Worm (Caenorhabditis elegans): ENCODE results near the gene srd-41.

Gene srd-41

ce11 chrX:12333479-12333878 is 7.0 kb downstream of the srd-41 start, which contains the start of gene srd-47:
Gene srd-47, plus strand, starts transcription at chrX:12333642.
- no peak for TF ChIP-seq ceh-83 (GFP tag; optimal IDR thresholded peaks at IDR 0.05)
- no peak for TF ChIP-seq unc-120 (tag; optimal IDR thresholded peaks at IDR 0.05; ENCODE audit: poor library complexity, severe bottlenecking)
- no peak for TF ChIP-seq lin-13 (tag; optimal IDR thresholded peaks at IDR 0.05)
- TF ChIP-seq pha-4 (tag; optimal IDR thresholded peaks at IDR 0.05): no peak
- TF ChIP-seq nhr-237 (tag; optimal IDR thresholded peaks at IDR 0.05): no peak
- TF ChIP-seq mls-2 (tag; optimal IDR thresholded peaks at IDR 0.05): no peak

ce11 chrX:12335808-12336207 is 9.3 kb downstream of the srd-41 start, which contains the start of gene srd-48:
Gene srd-48, plus strand, starts transcription at chrX:12336108.
- TF ChIP-seq mep-1 (tag; optimal IDR thresholded peaks at IDR 0.05) (no peak), lsy-2 (tag; optimal IDR thresholded peaks at IDR 0.05) (no peak), sptf-1 (tag; optimal IDR thresholded peaks at IDR 0.05) (no peak), tbx-8 (GFP tag; optimal IDR thresholded peaks at IDR 0.05) (no peak), ces-1 (GFP tag; optimal IDR thresholded peaks at IDR 0.05) (no peak), lin-32 (GFP tag; optimal IDR thresholded peaks at IDR 0.05) (no peak), unc-39 (tag; optimal IDR thresholded peaks at IDR 0.05) (no peak), elt-3 (tag; optimal IDR thresholded peaks at IDR 0.05) (no peak), elt-1 (tag; optimal IDR thresholded peaks at IDR 0.05; ENCODE audit: borderline replicate concordance, insufficient read depth) (no peak), lin-13 (tag; optimal IDR thresholded peaks at IDR 0.05) (no peak), ham-2 (GFP tag; optimal IDR thresholded peaks at IDR 0.05) (no peak), nhr-12 (tag; optimal IDR thresholded peaks at IDR 0.05) (no peak), drap-1 (GFP tag; optimal IDR thresholded peaks at IDR 0.05) (no peak), sem-2 (GFP tag; optimal IDR thresholded peaks at IDR 0.05) (no peak), snpc-4 (tag; optimal IDR thresholded peaks at IDR 0.05) (no peak), blmp-1 (tag; optimal IDR thresholded peaks at IDR 0.05) (no peak), ceh-39 (tag; optimal IDR thresholded peaks at IDR 0.05) (no peak), ceh-83 (GFP tag; optimal IDR thresholded peaks at IDR 0.05) (no peak), cnd-1 (tag; optimal IDR thresholded peaks at IDR 0.05) (no peak), nhr-2 (tag; optimal IDR thresholded peaks at IDR 0.05) (no peak)

- TF ChIP-seq unc-39 (tag; optimal IDR thresholded peaks at IDR 0.05) (no peak), unc-120 (tag; optimal IDR thresholded peaks at IDR 0.05; ENCODE audit: poor library complexity, severe bottlenecking) (no peak), nhr-2 (tag; optimal IDR thresholded peaks at IDR 0.05) (no peak), mep-1 (tag; optimal IDR thresholded peaks at IDR 0.05) (no peak), M03D4.4 (tag; optimal IDR thresholded peaks at IDR 0.05) (peak; percentile 49), bed-3 (GFP tag; optimal IDR thresholded peaks at IDR 0.05) (no peak), ztf-11 (tag; optimal IDR thresholded peaks at IDR 0.05) (no peak), ceh-83 (GFP tag; optimal IDR thresholded peaks at IDR 0.05) (peak; percentile 72), cnd-1 (tag; optimal IDR thresholded peaks at IDR 0.05) (peak; percentile 26), sem-2 (GFP tag; optimal IDR thresholded peaks at IDR 0.05) (peak; percentile 58), ces-1 (GFP tag; optimal IDR thresholded peaks at IDR 0.05) (no peak)
These were observed 11.4 kb downstream of the srd-41 start, which contains the start of gene srd-44 for ce11 chrX:12337846-12338490. Gene srd-44, plus strand, starts transcription at chrX:12338440.

- no peak for TF ChIP-seq mls-2 (tag; optimal IDR thresholded peaks at IDR 0.05)
- no peak for TF ChIP-seq ces-1 (GFP tag; optimal IDR thresholded peaks at IDR 0.05)
- no peak for TF ChIP-seq ham-2 (GFP tag; optimal IDR thresholded peaks at IDR 0.05)
- no peak for TF ChIP-seq mab-5 (tag; optimal IDR thresholded peaks at IDR 0.05)
- TF ChIP-seq sem-2 (GFP tag; optimal IDR thresholded peaks at IDR 0.05): no peak
- TF ChIP-seq lin-13 (tag; optimal IDR thresholded peaks at IDR 0.05): no peak
- no peak for TF ChIP-seq nhr-237 (tag; optimal IDR thresholded peaks at IDR 0.05)
- no peak for TF ChIP-seq elt-3 (tag; optimal IDR thresholded peaks at IDR 0.05)
- no peak for TF ChIP-seq ceh-43 (GFP tag; optimal IDR thresholded peaks at IDR 0.05)
- TF ChIP-seq bed-3 (GFP tag; optimal IDR thresholded peaks at IDR 0.05): no peak
- no peak for TF ChIP-seq M03D4.4 (tag; optimal IDR thresholded peaks at IDR 0.05)
These were observed 14.8 kb downstream of the srd-41 start, which contains the start of gene zig-2 for ce11 chrX:12341338-12341737. Gene zig-2, minus strand, starts transcription at chrX:12341438.

ce11 chrX:12343279-12343678 is 16.8 kb downstream of the srd-41 start, which contains the start of the genes nspc-9 and nspc-10:
Gene nspc-9, minus strand, starts transcription at chrX:12343379.
Gene nspc-10, plus strand, starts transcription at chrX:12343609.
- TF ChIP-seq unc-120 (tag; optimal IDR thresholded peaks at IDR 0.05; ENCODE audit: poor library complexity, severe bottlenecking) (no peak), sptf-1 (tag; optimal IDR thresholded peaks at IDR 0.05) (no peak), ceh-39 (tag; optimal IDR thresholded peaks at IDR 0.05) (no peak), nhr-76 (tag; optimal IDR thresholded peaks at IDR 0.05) (no peak), drap-1 (GFP tag; optimal IDR thresholded peaks at IDR 0.05) (no peak), ceh-43 (GFP tag; optimal IDR thresholded peaks at IDR 0.05) (no peak), lsy-2 (tag; optimal IDR thresholded peaks at IDR 0.05) (no peak), snpc-4 (tag; optimal IDR thresholded peaks at IDR 0.05) (no peak), elt-3 (tag; optimal IDR thresholded peaks at IDR 0.05) (no peak), blmp-1 (tag; optimal IDR thresholded peaks at IDR 0.05) (no peak)
